Fruit fly (Drosophila melanogaster): ENCODE measurements around the gene axed.

dm6 chr3L:6665541-6665940 is 56.4 kb downstream of the axed start, which contains the start of gene eIF4E4:
- TF ChIP-seq pdm3 (GFP tag; optimal IDR thresholded peaks at IDR 0.05) (no peak), CG11294 (GFP tag; IDR thresholded peaks at IDR 0.05) (no peak), CG16779 (tag; optimal IDR thresholded peaks at IDR 0.05) (no peak), Gug (GFP tag; IDR thresholded peaks at IDR 0.05) (no peak), vri (GFP tag; optimal IDR thresholded peaks at IDR 0.05) (no peak), ss (GFP tag; optimal IDR thresholded peaks at IDR 0.05) (no peak), CG34406 (GFP tag; optimal IDR thresholded peaks at IDR 0.05) (no peak), salr (GFP tag; optimal IDR thresholded peaks at IDR 0.05) (no peak), net (GFP tag; optimal IDR thresholded peaks at IDR 0.05) (no peak), CG6854 (GFP tag; optimal IDR thresholded peaks at IDR 0.05) (no peak)

All from whole organism, prepupa.